Worm (Caenorhabditis elegans): ENCODE measurements around the gene str-35.
A peak's percentile ranks its signal among the peaks of the same experiment; 100 is the strongest.

The str-35 gene

ce11 chrV:4507836-4508462 lies 33.3 kb downstream of the str-35 start (continued):
- no peak for TF ChIP-seq fkh-8 (tag; optimal IDR thresholded peaks at IDR 0.05)
- TF ChIP-seq ceh-82 (tag; optimal IDR thresholded peaks at IDR 0.05) = peak in 2 of 3 experiments; percentile 29 to 60
- no peak for TF ChIP-seq hpl-2 (GFP tag; optimal IDR thresholded peaks at IDR 0.05)
- TF ChIP-seq dpl-1 (GFP tag; optimal IDR thresholded peaks at IDR 0.05) = peak; percentile 2 to 50 (median 36)
- TF ChIP-seq ztf-4 (tag; optimal IDR thresholded peaks at IDR 0.05) = peak; percentile 39
- peak; percentile 93 for TF ChIP-seq nhr-71 (tag; optimal IDR thresholded peaks at IDR 0.05)
- peak; percentile 56 for TF ChIP-seq nhr-90 (tag; optimal IDR thresholded peaks at IDR 0.05; ENCODE audit: poor library complexity)
- peak; percentile 63 for TF ChIP-seq irx-1 (tag; optimal IDR thresholded peaks at IDR 0.05)
- TF ChIP-seq aly-2 (tag; optimal IDR thresholded peaks at IDR 0.05) = peak; percentile 42
- TF ChIP-seq swsn-7 (tag; optimal IDR thresholded peaks at IDR 0.05) = peak; percentile 74
- peak; percentile 97 for TF ChIP-seq unc-62 (GFP tag; optimal IDR thresholded peaks at IDR 0.05)
- peak; percentile 92 for TF ChIP-seq lin-39 (tag; optimal IDR thresholded peaks at IDR 0.05)
- no peak for TF ChIP-seq pqm-1 (tag; optimal IDR thresholded peaks at IDR 0.05)
- peak; percentile 97 for TF ChIP-seq lin-14 (GFP tag; optimal IDR thresholded peaks at IDR 0.05)
- peak; percentile 82 for TF ChIP-seq blmp-1 (tag; optimal IDR thresholded peaks at IDR 0.05)
- no peak for TF ChIP-seq Y116A8C.19 (tag; optimal IDR thresholded peaks at IDR 0.05; ENCODE audit: borderline replicate concordance)
- no peak for TF ChIP-seq alr-1 (tag; optimal IDR thresholded peaks at IDR 0.05; ENCODE audit: borderline replicate concordance)
- TF ChIP-seq ceh-8 (GFP tag; optimal IDR thresholded peaks at IDR 0.05) = peak; percentile 39
- TF ChIP-seq ceh-90 (tag; optimal IDR thresholded peaks at IDR 0.05) = no peak
- TF ChIP-seq mef-2 (tag; optimal IDR thresholded peaks at IDR 0.05) = peak; percentile 68
- TF ChIP-seq nhr-11 (tag; optimal IDR thresholded peaks at IDR 0.05) = no peak

ce11 chrV:4508772-4509171 lies 34.1 kb downstream of the str-35 start:
- TF ChIP-seq ama-1 (optimal IDR thresholded peaks at IDR 0.05) = no peak
- no peak for TF ChIP-seq efl-3 (GFP tag; optimal IDR thresholded peaks at IDR 0.05)
- TF ChIP-seq ceh-88 (GFP tag; IDR thresholded peaks at IDR 0.05) = no peak
- TF ChIP-seq isw-1 (GFP tag; IDR thresholded peaks at IDR 0.05) = no peak
- no peak for TF ChIP-seq ets-5 (GFP tag; IDR thresholded peaks at IDR 0.05)
- no peak for TF ChIP-seq skn-1 (tag; optimal IDR thresholded peaks at IDR 0.05)
- no peak for TF ChIP-seq nhr-28 (tag; optimal IDR thresholded peaks at IDR 0.05)
- TF ChIP-seq nhr-90 (tag; optimal IDR thresholded peaks at IDR 0.05; ENCODE audit: poor library complexity) = no peak
- TF ChIP-seq ceh-8 (GFP tag; optimal IDR thresholded peaks at IDR 0.05) = no peak
- TF ChIP-seq mep-1 (tag; optimal IDR thresholded peaks at IDR 0.05) = no peak
- no peak for TF ChIP-seq fkh-8 (tag; optimal IDR thresholded peaks at IDR 0.05)
- no peak for TF ChIP-seq C34B4.2 (tag; optimal IDR thresholded peaks at IDR 0.05)

DNA sequence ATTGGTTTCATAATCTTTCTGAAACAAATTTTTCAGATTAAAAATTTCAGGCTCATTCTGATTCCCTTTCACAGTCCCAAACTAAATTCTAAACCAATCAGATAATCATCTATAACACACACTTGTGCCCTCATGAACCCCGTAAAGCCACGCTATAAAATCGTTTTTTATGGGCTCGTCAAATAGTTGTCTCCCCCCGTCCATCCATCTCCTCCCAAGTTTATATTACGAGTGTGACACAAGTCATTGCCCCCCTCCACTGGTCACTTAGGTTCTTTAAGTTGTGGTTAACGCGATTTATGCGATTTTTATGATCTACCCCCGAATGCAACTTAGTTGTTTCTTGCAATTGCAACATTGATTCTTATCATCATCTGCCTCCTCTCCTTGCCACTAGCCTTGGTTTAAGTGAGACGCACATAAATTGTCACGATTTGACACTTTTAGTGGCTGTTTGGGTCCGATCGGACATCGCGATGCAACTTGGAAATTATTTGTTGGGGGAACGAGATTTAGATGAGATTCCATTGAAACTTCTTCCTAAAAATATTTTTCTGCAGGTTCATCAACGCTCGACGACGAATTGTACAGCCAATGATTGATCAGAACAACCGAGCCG lies 34.8 kb downstream of the str-35 start:
- TF ChIP-seq elt-3 (tag; optimal IDR thresholded peaks at IDR 0.05) (no peak), lin-14 (GFP tag; optimal IDR thresholded peaks at IDR 0.05) (peak; percentile 17), nhr-85 (tag) (peak; percentile 70), pax-3 (tag; optimal IDR thresholded peaks at IDR 0.05) (no peak), sptf-1 (tag; optimal IDR thresholded peaks at IDR 0.05) (no peak), lsy-2 (tag; optimal IDR thresholded peaks at IDR 0.05) (peak in 1 of 2 experiments; percentile 8), unc-30 (tag; optimal IDR thresholded peaks at IDR 0.05) (no peak), vab-15 (tag; optimal IDR thresholded peaks at IDR 0.05) (no peak), efl-1 (optimal IDR thresholded peaks at IDR 0.05) (no peak), efl-1 (GFP tag; optimal IDR thresholded peaks at IDR 0.05 in 1 of 2) (peak in 1 of 2 experiments; percentile 50), unc-86 (tag; optimal IDR thresholded peaks at IDR 0.05) (no peak), rnt-1 (tag; optimal IDR thresholded peaks at IDR 0.05) (peak; percentile 24), sox-4 (tag; optimal IDR thresholded peaks at IDR 0.05) (no peak), blmp-1 (tag; optimal IDR thresholded peaks at IDR 0.05) (no peak), lin-13 (GFP tag; optimal IDR thresholded peaks at IDR 0.05) (no peak), irx-1 (tag; optimal IDR thresholded peaks at IDR 0.05) (no peak), fkh-4 (tag; optimal IDR thresholded peaks at IDR 0.05; ENCODE audit: borderline replicate concordance) (no peak)
